Worm (Caenorhabditis elegans) whole organism, early embryonic: ENCODE measurements around the gene twk-25.

ENCODE experiments used
- ama-1 ChIP-seq: fragments of 150-350 bp; optimal IDR thresholded peaks from 2 replicates; lab custom pipeline; 2014
- hmbx-1 ChIP-seq: sonication (generic microtip); optimal IDR thresholded peaks from 2 replicates; lab custom pipeline; 2016; ENCODE audit warnings: mild to moderate bottlenecking, missing genetic modification characterization, missing compliant biosample characterization
- scrt-1 ChIP-seq: fragments of 200-800 bp; sonication (Bioruptor generic); IDR thresholded peaks from 2 replicates; pipeline ENCODE4 v1.3.6; 2022; ENCODE audit warnings: missing genetic modification characterization, missing compliant biosample characterization

DNA sequence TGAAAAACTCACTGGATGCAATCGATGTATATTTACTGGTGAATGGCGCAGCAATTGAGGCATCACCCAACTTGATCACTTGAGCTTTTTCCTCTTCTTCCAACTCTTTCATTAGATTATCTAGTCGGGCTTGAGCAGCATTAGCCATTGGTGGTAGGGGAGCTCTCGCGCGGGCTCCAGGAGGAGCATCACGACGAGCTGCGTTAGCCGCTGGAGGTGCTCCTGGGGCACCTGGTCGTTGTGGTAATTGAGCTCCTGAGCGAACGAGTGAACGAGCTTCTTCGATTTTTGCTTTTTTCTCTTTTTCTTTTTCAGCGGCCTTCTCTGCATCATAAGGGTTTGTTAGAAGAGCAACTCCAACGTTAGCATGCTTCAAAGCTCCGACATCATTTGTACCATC lies 29.4 kb upstream of the twk-25 start:
- TF ChIP-seq ama-1 (lab: Kevin White, UChicago) (no peak), scrt-1 (no peak), hmbx-1 (tag; lab: Kevin White, UChicago) (no peak)
